Worm (Caenorhabditis elegans): ENCODE results near the gene F36G9.15.

DNA sequence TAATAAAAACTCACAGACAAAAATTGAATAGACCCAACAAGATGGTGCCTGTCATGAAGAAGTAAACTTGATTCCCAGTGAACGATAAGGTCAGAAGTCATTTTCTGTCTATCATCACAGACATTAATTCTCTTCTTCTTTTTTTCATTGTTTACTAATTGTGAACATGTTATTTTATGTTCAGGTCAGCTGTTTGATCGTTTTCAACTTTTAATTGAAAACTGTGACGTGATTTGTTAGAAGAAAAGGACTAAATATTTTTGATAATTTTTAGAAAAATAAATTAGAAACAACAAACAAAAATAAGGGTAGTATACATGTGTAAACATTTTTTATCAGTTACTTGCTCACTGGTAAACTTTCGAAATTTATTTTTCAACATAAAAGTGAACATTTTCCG lies 18.3 kb downstream of the F36G9.15 start, which contains the start of gene F36G9.7:
- no peak for TF ChIP-seq ama-1 (optimal IDR thresholded peaks at IDR 0.05)
- TF ChIP-seq skn-1 (tag; optimal IDR thresholded peaks at IDR 0.05): no peak
- TF ChIP-seq nhr-237 (tag; optimal IDR thresholded peaks at IDR 0.05): no peak
- no peak for TF ChIP-seq nhr-23 (tag; optimal IDR thresholded peaks at IDR 0.05)
- no peak for TF ChIP-seq snpc-4 (tag; optimal IDR thresholded peaks at IDR 0.05)
- TF ChIP-seq ztf-11 (tag; optimal IDR thresholded peaks at IDR 0.05): no peak
